Worm (Caenorhabditis elegans) whole organism, early embryonic: Measurements from ENCODE around the gene acl-2.

Experiments used
- B0310.2 ChIP-seq: sonication (generic microtip); optimal IDR thresholded peaks from 2 replicates; lab custom pipeline; 2016; ENCODE audit warnings: mild to moderate bottlenecking, missing genetic modification characterization, missing compliant biosample characterization
- F13C5.2 ChIP-seq: sonication (generic microtip); optimal IDR thresholded peaks from 2 replicates; lab custom pipeline; 2017; ENCODE audit warnings: mild to moderate bottlenecking, missing genetic modification characterization, inconsistent platforms, missing compliant biosample characterization
- aly-1 ChIP-seq: sonication (generic microtip); optimal IDR thresholded peaks from 2 replicates; lab custom pipeline; 2016; ENCODE audit warnings: missing genetic modification characterization, missing compliant biosample characterization
- ama-1 ChIP-seq: fragments of 150-350 bp; optimal IDR thresholded peaks from 2 replicates; lab custom pipeline; 2014
- ceh-13 ChIP-seq: fragments of 200-800 bp; sonication (Bioruptor generic); optimal IDR thresholded peaks from 2 replicates; lab custom pipeline; 2018; ENCODE audit warnings: mild to moderate bottlenecking, missing genetic modification characterization, missing compliant biosample characterization
- ceh-36 ChIP-seq: sonication (generic microtip); optimal IDR thresholded peaks from 2 replicates; lab custom pipeline; 2016; ENCODE audit warnings: missing genetic modification characterization, inconsistent platforms, missing compliant biosample characterization
- ets-7 ChIP-seq: sonication (generic microtip); optimal IDR thresholded peaks from 2 replicates; lab custom pipeline; 2016; ENCODE audit warnings: missing genotype, missing genetic modification characterization, missing compliant biosample characterization
- flt-1 ChIP-seq: fragments of 200-800 bp; sonication (Bioruptor generic); IDR thresholded peaks from 2 replicates; pipeline ENCODE4 v1.3.6; 2022; ENCODE audit warnings: missing genetic modification characterization, missing compliant biosample characterization
- hmbx-1 ChIP-seq: sonication (generic microtip); optimal IDR thresholded peaks from 2 replicates; lab custom pipeline; 2016; ENCODE audit warnings: mild to moderate bottlenecking, missing genetic modification characterization, missing compliant biosample characterization
- hmg-4 ChIP-seq: fragments of 200-800 bp; sonication (Bioruptor generic); optimal IDR thresholded peaks from 2 replicates; lab custom pipeline; 2018; ENCODE audit warnings: mild to moderate bottlenecking, missing genetic modification characterization, missing compliant biosample characterization
- hnd-1 ChIP-seq: sonication (generic microtip); optimal IDR thresholded peaks from 2 replicates; lab custom pipeline; 2016; ENCODE audit warnings: missing genetic modification characterization, missing compliant biosample characterization
- pes-1 ChIP-seq: fragments of 200-800 bp; sonication (Bioruptor generic); IDR thresholded peaks from 2 replicates; pipeline ENCODE4 v1.3.6; 2022; ENCODE audit warnings: missing genetic modification reagents, missing genetic modification characterization, missing compliant biosample characterization
- scrt-1 ChIP-seq: fragments of 200-800 bp; sonication (Bioruptor generic); IDR thresholded peaks from 2 replicates; pipeline ENCODE4 v1.3.6; 2022; ENCODE audit warnings: missing genetic modification characterization, missing compliant biosample characterization
- sea-1 ChIP-seq: fragments of 200-800 bp; sonication (Bioruptor generic); conservative IDR thresholded peaks from 2 replicates; pipeline ENCODE4 v1.3.6; 2022; ENCODE audit warnings: missing genetic modification characterization, missing compliant biosample characterization
- tbx-11 ChIP-seq: fragments of 200-800 bp; sonication (Bioruptor generic); IDR thresholded peaks from 2 replicates; pipeline ENCODE4 v1.3.6; 2022; ENCODE audit warnings: missing genetic modification characterization, missing compliant biosample characterization
- tbx-37 ChIP-seq: fragments of 200-800 bp; sonication (Bioruptor generic); conservative IDR thresholded peaks from 2 replicates; pipeline ENCODE4 v1.3.6; 2022; ENCODE audit warnings: missing genetic modification reagents, missing genetic modification characterization, missing compliant biosample characterization
- tra-4 ChIP-seq: sonication (generic microtip); optimal IDR thresholded peaks from 2 replicates; lab custom pipeline; 2017; ENCODE audit warnings: missing genetic modification characterization, missing compliant biosample characterization

The acl-2 gene

ce11 chrV:9987688-9988087 lies 43.2 kb downstream of the acl-2 start, which contains the start of gene C27H6.8:
TSS of gene C27H6.8 (minus strand) at chrV:9987788.
- TF ChIP-seq tbx-11 (GFP tag; lab: Robert Waterston, UW) (no peak), tbx-37 (no peak), ceh-36 (tag; lab: Kevin White, UChicago) (no peak), flt-1 (GFP tag; lab: Robert Waterston, UW) (no peak), ets-7 (tag; lab: Kevin White, UChicago) (no peak), aly-1 (tag; lab: Kevin White, UChicago) (no peak), pes-1 (GFP tag; lab: Robert Waterston, UW) (no peak), hmg-4 (GFP tag; lab: Kevin White, UChicago) (no peak), ama-1 (lab: Kevin White, UChicago) (no peak)

- no peak for TF ChIP-seq hmg-4 (GFP tag; lab: Kevin White, UChicago)
- TF ChIP-seq tra-4 = no peak
- TF ChIP-seq scrt-1 (GFP tag; lab: Robert Waterston, UW) = no peak
- no peak for TF ChIP-seq F13C5.2 (tag; lab: Kevin White, UChicago)
- no peak for TF ChIP-seq pes-1 (GFP tag; lab: Robert Waterston, UW)
- TF ChIP-seq ama-1 (lab: Kevin White, UChicago) = no peak
- TF ChIP-seq hnd-1 (tag; lab: Kevin White, UChicago) = no peak
- TF ChIP-seq aly-1 (tag; lab: Kevin White, UChicago) = no peak
- no peak for TF ChIP-seq sea-1
- TF ChIP-seq ceh-13 (GFP tag; lab: Kevin White, UChicago) = no peak
- no peak for TF ChIP-seq B0310.2 (tag; lab: Kevin White, UChicago)
- TF ChIP-seq hmbx-1 (tag; lab: Kevin White, UChicago) = no peak
- no peak for TF ChIP-seq ceh-36 (tag; lab: Kevin White, UChicago)
- TF ChIP-seq tbx-11 (GFP tag; lab: Robert Waterston, UW) = no peak
- TF ChIP-seq ets-7 (tag; lab: Kevin White, UChicago) = no peak
- TF ChIP-seq tbx-37 = no peak
- TF ChIP-seq flt-1 (GFP tag; lab: Robert Waterston, UW) = no peak
These were observed 44.7 kb downstream of the acl-2 start, which contains the start of gene rmd-2 for ce11 chrV:9986177-9986576. TSS of gene rmd-2 (minus strand) at chrV:9986277.

ce11 chrV:9985227-9985864 lies 45.5 kb downstream of the acl-2 start:
- TF ChIP-seq pes-1 (GFP tag; lab: Robert Waterston, UW) (no peak), tbx-37 (no peak), F13C5.2 (tag; lab: Kevin White, UChicago) (no peak), hnd-1 (tag; lab: Kevin White, UChicago) (no peak), ceh-36 (tag; lab: Kevin White, UChicago) (no peak), ceh-13 (GFP tag; lab: Kevin White, UChicago) (no peak), sea-1 (no peak)

- no peak for TF ChIP-seq scrt-1 (GFP tag; lab: Robert Waterston, UW)
- TF ChIP-seq hmbx-1 (tag; lab: Kevin White, UChicago) = no peak
- TF ChIP-seq ets-7 (tag; lab: Kevin White, UChicago) = no peak
- TF ChIP-seq ceh-13 (GFP tag; lab: Kevin White, UChicago) = no peak
- TF ChIP-seq tbx-11 (GFP tag; lab: Robert Waterston, UW) = no peak
These were observed 46.1 kb downstream of the acl-2 start for ce11 chrV:9984821-9985220.

- TF ChIP-seq hmbx-1 (tag; lab: Kevin White, UChicago) = no peak
- TF ChIP-seq B0310.2 (tag; lab: Kevin White, UChicago) = no peak
- TF ChIP-seq sea-1 = no peak
- no peak for TF ChIP-seq ets-7 (tag; lab: Kevin White, UChicago)
- no peak for TF ChIP-seq pes-1 (GFP tag; lab: Robert Waterston, UW)
- TF ChIP-seq F13C5.2 (tag; lab: Kevin White, UChicago) = no peak
- no peak for TF ChIP-seq tbx-11 (GFP tag; lab: Robert Waterston, UW)
- no peak for TF ChIP-seq hnd-1 (tag; lab: Kevin White, UChicago)
- TF ChIP-seq ama-1 (lab: Kevin White, UChicago) = no peak
- no peak for TF ChIP-seq tra-4
- TF ChIP-seq hmg-4 (GFP tag; lab: Kevin White, UChicago) = no peak
- TF ChIP-seq ceh-13 (GFP tag; lab: Kevin White, UChicago) = no peak
- no peak for TF ChIP-seq scrt-1 (GFP tag; lab: Robert Waterston, UW)
- no peak for TF ChIP-seq tbx-37
- TF ChIP-seq aly-1 (tag; lab: Kevin White, UChicago) = no peak
- TF ChIP-seq flt-1 (GFP tag; lab: Robert Waterston, UW) = no peak
- TF ChIP-seq ceh-36 (tag; lab: Kevin White, UChicago) = no peak
These were observed 47.4 kb downstream of the acl-2 start for ce11 chrV:9983529-9983928.

- TF ChIP-seq B0310.2 (tag; lab: Kevin White, UChicago) = no peak
These were observed 48.3 kb downstream of the acl-2 start, which contains the start of gene C27H6.9 for ce11 chrV:9982568-9982967. TSS of gene C27H6.9 (plus strand) at chrV:9982868.

- peak; percentile 31; the same call in 1 of the 2 replicates for TF ChIP-seq tbx-37
- 0 out of 2 replicates have a peak, but pooled peaks have one; percentile 46 for TF ChIP-seq sea-1
- TF ChIP-seq ceh-36 (tag; lab: Kevin White, UChicago) = peak; percentile 39
- TF ChIP-seq F13C5.2 (tag; lab: Kevin White, UChicago) = peak; percentile 21
These were observed 50.0 kb downstream of the acl-2 start, which contains the start of the genes ruvb-1 and tofu-1 for ce11 chrV:9980731-9981483. TSS of gene ruvb-1 (minus strand) at chrV:9980802. TSS of gene tofu-1 (plus strand) at chrV:9981147.
